Fruit fly (Drosophila melanogaster) whole organism: ENCODE data around the gene Ero1L.

ENCODE experiments used
- CG8478 ChIP-seq: fragments of >200 bp; optimal IDR thresholded peaks from 2 replicates; lab custom pipeline; 2018; ENCODE audit warnings: inconsistent platforms
- Dll ChIP-seq: fragments of >200 bp; optimal IDR thresholded peaks from 2 replicates; lab custom pipeline; 2017
- EcR ChIP-seq, 2 experiments: fragments of >200 bp; optimal IDR thresholded peaks; 2 replicates each; lab custom pipeline; 2017; ENCODE audit warnings: missing biosample characterization in 2 of 2, missing genetic modification characterization in 2 of 2, missing genetic modification reagents in 2 of 2
- pan ChIP-seq: fragments of >200 bp; optimal IDR thresholded peaks from 2 replicates; lab custom pipeline; 2017
- psq ChIP-seq: fragments of >200 bp; optimal IDR thresholded peaks from 2 replicates; lab custom pipeline; 2017
- usp ChIP-seq: fragments of >200 bp; optimal IDR thresholded peaks from 2 replicates; lab custom pipeline; 2017; ENCODE audit warnings: missing biosample characterization, missing genetic modification characterization, mixed read lengths

DNA sequence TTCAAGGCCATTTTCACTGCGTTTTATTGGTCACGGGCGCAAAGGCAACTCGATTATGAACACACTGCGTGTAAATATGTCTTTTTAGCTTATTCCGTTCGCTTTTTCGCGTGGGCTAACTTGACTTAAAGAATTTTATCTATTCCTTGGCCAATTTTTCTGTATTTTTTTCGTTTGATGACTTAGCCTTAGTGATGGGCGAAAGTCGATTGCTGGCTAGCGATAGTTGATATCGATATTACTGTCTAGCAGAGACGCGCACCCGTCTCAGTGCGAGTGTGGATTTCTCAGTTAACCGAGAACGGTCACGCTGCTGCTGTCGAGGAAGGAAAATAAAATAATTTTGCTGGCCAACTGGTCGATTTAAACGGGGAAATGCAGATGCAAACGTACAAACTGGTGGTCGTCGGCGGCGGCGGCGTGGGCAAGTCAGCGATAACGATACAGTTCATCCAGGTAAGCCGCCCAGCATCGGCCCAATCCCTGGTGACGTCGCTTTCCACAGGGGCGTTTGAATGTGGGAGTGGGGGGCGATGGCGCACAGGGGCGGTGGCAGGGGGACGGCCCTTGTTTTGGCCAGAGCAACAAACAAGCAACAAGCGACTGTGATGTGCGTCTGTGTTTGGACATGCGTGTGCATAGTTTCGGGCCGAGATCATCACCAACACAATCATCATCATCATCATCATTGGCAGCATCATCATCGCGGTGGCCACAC lies 31.2 kb upstream of the Ero1L start, which contains the start of the genes Rop and Ras64B:
- no peak for TF ChIP-seq pan (lab: Kevin White, UChicago)
- no peak for TF ChIP-seq CG8478 (lab: Kevin White, UChicago)
- no peak for TF ChIP-seq usp (GFP tag; lab: Kevin White, UChicago)
- no peak for TF ChIP-seq psq (lab: Kevin White, UChicago)
- TF ChIP-seq Dll (lab: Kevin White, UChicago), result no peak
- TF ChIP-seq EcR (GFP tag; optimal IDR thresholded peaks at IDR 0.05; lab: Kevin White, UChicago), result no peak
